Worm (Caenorhabditis elegans) whole organism, late embryonic: ENCODE measurements around the gene C55C3.3.

Experiments used
- C08G9.2 ChIP-seq: sonication (generic microtip); optimal IDR thresholded peaks from 2 replicates; lab custom pipeline; 2016; ENCODE audit warnings: mild to moderate bottlenecking, missing genetic modification characterization, moderate library complexity, missing compliant biosample characterization
- F13H6.1 ChIP-seq: sonication (generic microtip); optimal IDR thresholded peaks from 2 replicates; lab custom pipeline; 2016; ENCODE audit warnings: missing genetic modification characterization, missing compliant biosample characterization
- K02D7.2 ChIP-seq: sonication (generic microtip); optimal IDR thresholded peaks from 2 replicates; lab custom pipeline; 2017; ENCODE audit warnings: mild to moderate bottlenecking, missing genetic modification characterization, missing compliant biosample characterization
- ahr-1 ChIP-seq: sonication (generic microtip); optimal IDR thresholded peaks from 2 replicates; lab custom pipeline; 2016; ENCODE audit warnings: missing genetic modification characterization, missing compliant biosample characterization
- ceh-14 ChIP-seq: sonication (generic microtip); optimal IDR thresholded peaks from 2 replicates; lab custom pipeline; 2016; ENCODE audit warnings: missing genotype, missing genetic modification characterization, missing compliant biosample characterization
- ceh-18 ChIP-seq: sonication (generic microtip); optimal IDR thresholded peaks from 2 replicates; lab custom pipeline; 2016; ENCODE audit warnings: missing genetic modification characterization, missing compliant biosample characterization
- ceh-19 ChIP-seq: fragments of 200-800 bp; sonication (Bioruptor generic); optimal IDR thresholded peaks from 2 replicates; lab custom pipeline; 2018; ENCODE audit warnings: mild to moderate bottlenecking, missing genetic modification characterization, missing compliant biosample characterization
- ceh-22 ChIP-seq: sonication (generic microtip); optimal IDR thresholded peaks from 2 replicates; lab custom pipeline; 2017; ENCODE audit warnings: missing biosample characterization, missing genetic modification characterization
- ceh-30 ChIP-seq: fragments of 150-350 bp; optimal IDR thresholded peaks from 2 replicates; lab custom pipeline; 2014; ENCODE audit warnings: missing biosample characterization, missing genetic modification characterization
- ceh-31 ChIP-seq: sonication (generic microtip); optimal IDR thresholded peaks from 2 replicates; lab custom pipeline; 2016; ENCODE audit warnings: missing genetic modification characterization, missing compliant biosample characterization
- ceh-34 ChIP-seq: sonication (generic microtip); optimal IDR thresholded peaks from 2 replicates; lab custom pipeline; 2016; ENCODE audit warnings: mild to moderate bottlenecking, missing genetic modification characterization, missing compliant biosample characterization
- ceh-9 ChIP-seq: sonication (generic microtip); optimal IDR thresholded peaks from 2 replicates; lab custom pipeline; 2016; ENCODE audit warnings: mild to moderate bottlenecking, missing genetic modification characterization, inconsistent platforms, missing compliant biosample characterization
- dmd-4 ChIP-seq: sonication (generic microtip); optimal IDR thresholded peaks from 2 replicates; lab custom pipeline; 2016; ENCODE audit warnings: borderline replicate concordance, missing genetic modification characterization, missing compliant biosample characterization
- dve-1 ChIP-seq: sonication (generic microtip); optimal IDR thresholded peaks from 2 replicates; lab custom pipeline; 2017; ENCODE audit warnings: antibody characterized with exemption, mild to moderate bottlenecking, missing genetic modification characterization, missing compliant biosample characterization
- elt-2 ChIP-seq: sonication (generic microtip); optimal IDR thresholded peaks from 2 replicates; lab custom pipeline; 2016; ENCODE audit warnings: missing genetic modification reagents, missing genetic modification characterization, missing compliant biosample characterization
- ets-4 ChIP-seq: sonication (generic microtip); optimal IDR thresholded peaks from 2 replicates; lab custom pipeline; 2016; ENCODE audit warnings: missing genetic modification characterization, missing compliant biosample characterization
- fax-1 ChIP-seq: sonication (generic microtip); optimal IDR thresholded peaks from 2 replicates; lab custom pipeline; 2016; ENCODE audit warnings: missing genotype, missing genetic modification characterization, missing compliant biosample characterization
- fkh-10 ChIP-seq: fragments of 150-350 bp; optimal IDR thresholded peaks from 2 replicates; lab custom pipeline; 2014; ENCODE audit warnings: missing biosample characterization, missing genetic modification reagents, missing genetic modification characterization
- hlh-30 ChIP-seq: sonication (generic microtip); optimal IDR thresholded peaks from 2 replicates; lab custom pipeline; 2017; ENCODE audit warnings: antibody characterized with exemption, missing genetic modification characterization, missing compliant biosample characterization; ENCODE audit not compliant: insufficient read depth
- hlh-6 ChIP-seq: sonication (generic microtip); optimal IDR thresholded peaks from 2 replicates; lab custom pipeline; 2016; ENCODE audit warnings: missing genotype, missing genetic modification characterization, missing compliant biosample characterization
- madf-2 ChIP-seq: sonication (generic microtip); optimal IDR thresholded peaks from 2 replicates; lab custom pipeline; 2017; ENCODE audit warnings: missing genetic modification characterization, missing compliant biosample characterization
- mec-3 ChIP-seq: sonication (generic microtip); optimal IDR thresholded peaks from 2 replicates; lab custom pipeline; 2016; ENCODE audit warnings: borderline replicate concordance, missing genetic modification characterization, missing compliant biosample characterization
- nhr-11 ChIP-seq: fragments of 150-350 bp; optimal IDR thresholded peaks from 2 replicates; lab custom pipeline; 2014; ENCODE audit warnings: missing biosample characterization, missing genetic modification characterization
- pag-3 ChIP-seq: sonication (generic microtip); optimal IDR thresholded peaks from 2 replicates; lab custom pipeline; 2016; ENCODE audit warnings: missing compliant biosample characterization, missing genetic modification characterization, borderline replicate concordance
- pat-9 ChIP-seq: fragments of 200-800 bp; sonication (Bioruptor generic); optimal IDR thresholded peaks from 2 replicates; lab custom pipeline; 2018; ENCODE audit warnings: mild to moderate bottlenecking, missing genetic modification characterization, moderate library complexity, missing compliant biosample characterization
- pax-1 ChIP-seq: fragments of 150-350 bp; optimal IDR thresholded peaks from 2 replicates; lab custom pipeline; 2014; ENCODE audit warnings: missing biosample characterization, missing genetic modification characterization
- pha-4 ChIP-seq: fragments of 150-350 bp; optimal IDR thresholded peaks from 2 replicates; lab custom pipeline; 2018; ENCODE audit warnings: missing biosample characterization, missing genetic modification reagents, missing genetic modification characterization
- pros-1 ChIP-seq: fragments of 150-350 bp; optimal IDR thresholded peaks from 2 replicates; lab custom pipeline; 2014; ENCODE audit warnings: missing biosample characterization, missing genetic modification reagents, missing genetic modification characterization
- ref-2 ChIP-seq: sonication (generic microtip); optimal IDR thresholded peaks from 2 replicates; lab custom pipeline; 2016; ENCODE audit warnings: missing genetic modification characterization, missing compliant biosample characterization
- rnt-1 ChIP-seq: sonication (generic microtip); optimal IDR thresholded peaks from 2 replicates; lab custom pipeline; 2016; ENCODE audit warnings: missing genetic modification characterization, missing compliant biosample characterization
- sox-4 ChIP-seq: sonication (generic microtip); optimal IDR thresholded peaks from 2 replicates; lab custom pipeline; 2017; ENCODE audit warnings: mild to moderate bottlenecking, missing genetic modification characterization, inconsistent platforms, missing compliant biosample characterization
- syd-9 ChIP-seq: sonication (generic microtip); optimal IDR thresholded peaks from 2 replicates; lab custom pipeline; 2016; ENCODE audit warnings: mild to moderate bottlenecking, missing genetic modification characterization, moderate library complexity, missing compliant biosample characterization
- tbx-2 ChIP-seq: sonication (generic microtip); optimal IDR thresholded peaks from 2 replicates; lab custom pipeline; 2016; ENCODE audit warnings: missing genetic modification characterization, missing compliant biosample characterization
- tbx-7 ChIP-seq: sonication (generic microtip); optimal IDR thresholded peaks from 2 replicates; lab custom pipeline; 2016; ENCODE audit warnings: missing genotype, missing genetic modification characterization, missing compliant biosample characterization
- ttx-3 ChIP-seq: sonication (generic microtip); optimal IDR thresholded peaks from 2 replicates; lab custom pipeline; 2016; ENCODE audit warnings: missing genetic modification reagents, missing genetic modification characterization, missing compliant biosample characterization
- unc-42 ChIP-seq: sonication (generic microtip); optimal IDR thresholded peaks from 2 replicates; lab custom pipeline; 2016; ENCODE audit warnings: missing genotype, missing genetic modification characterization, missing compliant biosample characterization
- unc-55 ChIP-seq: sonication (generic microtip); optimal IDR thresholded peaks from 2 replicates; lab custom pipeline; 2017; ENCODE audit warnings: missing biosample characterization, missing genetic modification reagents, missing genetic modification characterization
- unc-86 ChIP-seq: sonication (generic microtip); optimal IDR thresholded peaks from 2 replicates; lab custom pipeline; 2016; ENCODE audit warnings: missing genetic modification characterization, missing compliant biosample characterization
- ztf-16 ChIP-seq: sonication (generic microtip); optimal IDR thresholded peaks from 2 replicates; lab custom pipeline; 2017; ENCODE audit warnings: missing genetic modification characterization, missing compliant biosample characterization

The C55C3.3 gene

ce11 chrIV:5685014-5685413 lies at the start of gene C55C3.3:
Gene C55C3.3 (plus strand): TSS chrIV:5685287.
- TF ChIP-seq ceh-22 (tag; lab: Kevin White, UChicago): no peak
- TF ChIP-seq syd-9 (tag; lab: Kevin White, UChicago): no peak
- TF ChIP-seq unc-55 (GFP tag; lab: Kevin White, UChicago): no peak
- TF ChIP-seq ceh-9 (tag; lab: Kevin White, UChicago): no peak
- no peak for TF ChIP-seq hlh-6 (tag; lab: Kevin White, UChicago)
- TF ChIP-seq tbx-7 (tag; lab: Kevin White, UChicago): no peak
- TF ChIP-seq unc-42 (tag; lab: Kevin White, UChicago): no peak
- no peak for TF ChIP-seq sox-4 (tag; lab: Kevin White, UChicago)
- no peak for TF ChIP-seq mec-3
- TF ChIP-seq F13H6.1 (tag; lab: Kevin White, UChicago): no peak
- TF ChIP-seq madf-2 (tag; lab: Kevin White, UChicago): no peak
- no peak for TF ChIP-seq ceh-18
- TF ChIP-seq hlh-30 (tag; lab: Kevin White, UChicago): no peak
- no peak for TF ChIP-seq ets-4 (tag; lab: Kevin White, UChicago)
- no peak for TF ChIP-seq pax-1 (tag; lab: Kevin White, UChicago)
- no peak for TF ChIP-seq pros-1 (tag; lab: Kevin White, UChicago)
- TF ChIP-seq unc-86 (tag; lab: Kevin White, UChicago): no peak

- TF ChIP-seq ahr-1 (tag; lab: Kevin White, UChicago) (no peak), fkh-10 (GFP tag; lab: Kevin White, UChicago) (no peak), fax-1 (tag; lab: Kevin White, UChicago) (no peak), hlh-6 (tag; lab: Kevin White, UChicago) (no peak), madf-2 (tag; lab: Kevin White, UChicago) (no peak), dve-1 (no peak), ceh-34 (tag; lab: Kevin White, UChicago) (no peak), nhr-11 (no peak), ceh-18 (no peak), tbx-2 (tag; lab: Kevin White, UChicago) (no peak), F13H6.1 (tag; lab: Kevin White, UChicago) (no peak), ceh-31 (tag; lab: Kevin White, UChicago) (no peak), ttx-3 (no peak), pax-1 (tag; lab: Kevin White, UChicago) (no peak), pat-9 (tag; lab: Kevin White, UChicago) (no peak), pag-3 (tag; lab: Kevin White, UChicago) (no peak), elt-2 (tag; lab: Kevin White, UChicago) (no peak), pros-1 (tag; lab: Kevin White, UChicago) (no peak), dmd-4 (tag; lab: Kevin White, UChicago) (no peak), C08G9.2 (tag; lab: Kevin White, UChicago) (no peak)
Observed at ce11 chrIV:5635551-5635950, 49.5 kb upstream of the C55C3.3 start, which contains the start of gene srd-13. Gene srd-13 (minus strand): TSS chrIV:5635651.

DNA sequence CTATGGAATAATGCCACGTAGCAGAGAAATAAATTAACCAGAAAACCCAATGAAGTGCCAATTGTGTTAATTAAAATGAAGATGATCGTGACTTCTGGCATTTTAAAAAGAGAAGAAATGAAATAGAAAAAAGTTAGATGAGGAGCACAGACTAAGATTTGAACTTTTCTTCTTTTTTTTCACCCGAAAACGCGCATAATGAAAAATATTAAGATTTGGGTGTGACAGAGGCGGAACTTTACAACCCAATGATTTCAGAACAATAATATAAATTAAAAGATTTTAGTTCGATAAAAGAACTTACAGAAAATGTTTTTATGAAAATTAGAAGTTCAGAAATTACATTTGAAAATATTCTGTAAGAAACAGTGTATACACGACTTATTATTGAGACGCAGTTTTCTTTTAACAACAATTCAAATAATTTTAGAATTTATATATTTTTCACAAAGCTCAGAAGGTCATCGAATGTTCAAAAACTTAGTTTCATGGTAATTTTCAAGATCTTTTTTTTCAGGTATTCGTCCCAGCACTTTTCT lies 39.5 kb upstream of the C55C3.3 start, which contains the start of the genes srd-8 and B0547.2:
Gene srd-8, minus strand, starts transcription at position 101 of the 539 bp plus-strand sequence.
Gene B0547.2, plus strand, starts transcription at position 489 of the 539 bp plus-strand sequence.
- no peak for TF ChIP-seq K02D7.2 (tag; lab: Kevin White, UChicago)
- no peak for TF ChIP-seq ttx-3
- TF ChIP-seq sox-4 (tag; lab: Kevin White, UChicago): no peak
- TF ChIP-seq ceh-31 (tag; lab: Kevin White, UChicago): no peak
- no peak for TF ChIP-seq ref-2
- TF ChIP-seq, all 69 proteins: peak for 0

- TF ChIP-seq ttx-3 (no peak), ceh-31 (tag; lab: Kevin White, UChicago) (no peak), syd-9 (tag; lab: Kevin White, UChicago) (no peak), ztf-16 (no peak), fkh-10 (GFP tag; lab: Kevin White, UChicago) (no peak), madf-2 (tag; lab: Kevin White, UChicago) (no peak), pat-9 (tag; lab: Kevin White, UChicago) (no peak), K02D7.2 (tag; lab: Kevin White, UChicago) (no peak), mec-3 (no peak), ceh-19 (GFP tag; lab: Kevin White, UChicago) (no peak), pag-3 (tag; lab: Kevin White, UChicago) (no peak), ceh-14 (no peak), dmd-4 (tag; lab: Kevin White, UChicago) (no peak), ceh-30 (tag; lab: Kevin White, UChicago) (no peak), pha-4 (tag; lab: Kevin White, UChicago) (no peak), ahr-1 (tag; lab: Kevin White, UChicago) (no peak), rnt-1 (tag; lab: Kevin White, UChicago) (no peak), pax-1 (tag; lab: Kevin White, UChicago) (no peak)
Observed at ce11 chrIV:5649073-5649583, 36.0 kb upstream of the C55C3.3 start, which contains the start of gene csn-5. Gene csn-5 (plus strand): TSS chrIV:5649533.
